Worm (Caenorhabditis elegans): ENCODE results near the gene nhr-185.

- TF ChIP-seq T22C8.4 (GFP tag; IDR thresholded peaks at IDR 0.05) (no peak), ref-1 (GFP tag; conservative IDR thresholded peaks at IDR 0.05) (no peak), cog-1 (tag; optimal IDR thresholded peaks at IDR 0.05) (no peak), klf-2 (GFP tag; conservative IDR thresholded peaks at IDR 0.05) (no peak), tab-1 (GFP tag; IDR thresholded peaks at IDR 0.05) (no peak)
Measured at ce11 chrV:3805499-3805898, 41.7 kb downstream of the nhr-185 start, which contains the start of gene R08F11.4.
